Worm (Caenorhabditis elegans): ENCODE results near the gene F20D6.2.
A peak's percentile ranks its signal among the peaks of the same experiment; 100 is the strongest.

Gene F20D6.2

ce11 chrV:8157446-8157845, 28.4 kb upstream of the F20D6.2 start, which contains the start of gene sul-2:
TSS of gene sul-2 (plus strand) at chrV:8157746.
- TF ChIP-seq nhr-11 (tag; optimal IDR thresholded peaks at IDR 0.05), result no peak
- TF ChIP-seq mml-1 (tag; optimal IDR thresholded peaks at IDR 0.05), result no peak
- no peak for TF ChIP-seq elt-3 (tag; optimal IDR thresholded peaks at IDR 0.05)
- TF ChIP-seq nhr-12 (tag; optimal IDR thresholded peaks at IDR 0.05), result no peak
- TF ChIP-seq lin-39 (tag; optimal IDR thresholded peaks at IDR 0.05), result no peak
- TF ChIP-seq eor-1 (tag; optimal IDR thresholded peaks at IDR 0.05), result no peak
- no peak for TF ChIP-seq nhr-77 (tag; optimal IDR thresholded peaks at IDR 0.05)
- no peak for TF ChIP-seq snpc-4 (tag; optimal IDR thresholded peaks at IDR 0.05)
- TF ChIP-seq aly-2 (tag; optimal IDR thresholded peaks at IDR 0.05), result no peak
- TF ChIP-seq lin-15B (tag; optimal IDR thresholded peaks at IDR 0.05), result no peak
- no peak for TF ChIP-seq ztf-4 (tag; optimal IDR thresholded peaks at IDR 0.05)
- TF ChIP-seq skn-1 (tag; optimal IDR thresholded peaks at IDR 0.05), result no peak
- no peak for TF ChIP-seq ceh-9 (tag; optimal IDR thresholded peaks at IDR 0.05)
- TF ChIP-seq fkh-10 (GFP tag; optimal IDR thresholded peaks at IDR 0.05), result no peak
- no peak for TF ChIP-seq pha-4 (tag; optimal IDR thresholded peaks at IDR 0.05)
- TF ChIP-seq ZK546.5 (tag; optimal IDR thresholded peaks at IDR 0.05), result no peak
- no peak for TF ChIP-seq tbx-2 (tag; optimal IDR thresholded peaks at IDR 0.05)
- TF ChIP-seq R02D3.7 (tag; optimal IDR thresholded peaks at IDR 0.05), result no peak

- TF ChIP-seq nhr-76 (tag; optimal IDR thresholded peaks at IDR 0.05), result no peak
- TF ChIP-seq mdl-1 (tag; optimal IDR thresholded peaks at IDR 0.05), result no peak
- TF ChIP-seq nhr-43 (tag; optimal IDR thresholded peaks at IDR 0.05; ENCODE audit: poor library complexity, severe bottlenecking), result no peak
- no peak for TF ChIP-seq ztf-11 (tag; optimal IDR thresholded peaks at IDR 0.05)
- TF ChIP-seq snpc-4 (tag; optimal IDR thresholded peaks at IDR 0.05), result no peak
- TF ChIP-seq ceh-28 (tag; optimal IDR thresholded peaks at IDR 0.05), result no peak
- TF ChIP-seq mml-1 (tag; optimal IDR thresholded peaks at IDR 0.05), result no peak
These were observed 26.2 kb upstream of the F20D6.2 start, which contains the start of gene F20D6.6 for ce11 chrV:8159629-8160028. TSS of gene F20D6.6 (plus strand) at chrV:8159929.

ce11 chrV:8161699-8162098, 24.1 kb upstream of the F20D6.2 start, which contains the start of gene F20D6.5:
TSS of gene F20D6.5 (plus strand) at chrV:8161957.
- TF ChIP-seq nhr-43 (tag; optimal IDR thresholded peaks at IDR 0.05; ENCODE audit: poor library complexity, severe bottlenecking) (no peak), pqm-1 (tag; optimal IDR thresholded peaks at IDR 0.05) (peak; percentile 83), elt-2 (tag; optimal IDR thresholded peaks at IDR 0.05) (peak; percentile 61)

DNA sequence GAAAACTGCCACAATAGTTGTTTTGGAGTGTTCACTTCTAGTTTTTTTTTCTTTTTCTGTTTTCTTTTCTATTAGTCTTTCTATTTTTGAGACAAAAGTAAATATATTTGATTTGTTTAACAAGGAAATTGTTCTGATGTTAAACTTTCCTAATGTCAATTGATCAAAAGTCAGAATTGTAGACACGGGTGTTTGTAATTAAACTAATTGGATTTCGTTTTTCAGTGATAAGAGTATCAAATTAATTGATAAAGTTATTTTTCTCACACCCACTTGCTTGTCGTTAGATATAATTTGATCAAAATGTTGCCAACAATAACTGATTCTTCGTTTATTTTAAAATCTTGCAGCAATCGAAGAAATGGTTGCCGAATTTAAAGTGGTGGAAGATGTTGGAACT, 22.6 kb upstream of the F20D6.2 start:
- TF ChIP-seq pqm-1 (tag; optimal IDR thresholded peaks at IDR 0.05), result no peak
- no peak for TF ChIP-seq elt-3 (tag; optimal IDR thresholded peaks at IDR 0.05)
- TF ChIP-seq pha-4 (tag; optimal IDR thresholded peaks at IDR 0.05), result peak; percentile 7

DNA sequence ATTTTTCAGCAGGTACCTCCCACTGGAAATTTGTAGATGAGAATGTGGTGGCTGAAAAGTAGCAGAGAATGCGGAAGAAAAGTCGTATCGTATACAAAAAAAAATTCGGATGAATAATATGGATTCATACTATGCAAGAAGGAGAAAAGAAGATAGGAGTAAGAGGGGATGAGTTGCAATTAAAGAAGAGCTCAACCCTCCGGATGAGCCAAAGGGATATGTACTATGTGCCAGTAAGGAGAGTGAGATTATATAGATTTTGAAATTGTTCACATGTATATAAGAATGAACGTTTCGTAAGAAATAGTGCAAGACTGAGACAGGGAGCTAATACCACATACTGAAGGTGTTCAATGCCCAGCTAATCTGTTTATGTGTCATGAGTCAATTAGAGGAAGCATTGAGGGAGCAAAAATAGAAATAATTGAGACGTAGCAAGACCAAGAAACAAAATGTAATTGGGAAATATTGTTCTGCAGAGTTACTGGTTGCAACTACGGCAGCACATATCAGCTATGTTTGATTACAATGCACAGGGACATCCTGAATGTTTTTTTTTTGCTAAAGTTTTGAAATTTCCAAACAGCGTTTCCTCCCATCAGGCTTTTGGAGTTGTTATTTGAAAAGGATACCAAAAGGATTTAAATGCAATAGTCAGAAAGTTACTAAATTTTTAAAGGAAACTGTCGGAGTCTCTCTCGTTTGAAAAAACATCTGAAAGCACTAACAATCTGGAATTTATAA, 17.4 kb upstream of the F20D6.2 start, which contains the start of gene F20D6.8:
F20D6.8 (minus strand) TSS at position 51 of the 744 bp plus-strand sequence.
- TF ChIP-seq pqm-1 (tag; optimal IDR thresholded peaks at IDR 0.05) (no peak), jun-1 (tag; optimal IDR thresholded peaks at IDR 0.05) (no peak), mdl-1 (tag; optimal IDR thresholded peaks at IDR 0.05) (no peak)

ce11 chrV:8169150-8169549, 16.7 kb upstream of the F20D6.2 start:
- TF ChIP-seq ceh-82 (tag; optimal IDR thresholded peaks at IDR 0.05) (no peak), nhr-23 (tag; optimal IDR thresholded peaks at IDR 0.05) (no peak), fkh-2 (tag; optimal IDR thresholded peaks at IDR 0.05) (no peak), ama-1 (optimal IDR thresholded peaks at IDR 0.05) (no peak), ztf-4 (tag; optimal IDR thresholded peaks at IDR 0.05) (no peak), aly-2 (tag; optimal IDR thresholded peaks at IDR 0.05) (no peak), mml-1 (tag; optimal IDR thresholded peaks at IDR 0.05) (no peak), egl-27 (tag; optimal IDR thresholded peaks at IDR 0.05) (no peak), egl-5 (tag; optimal IDR thresholded peaks at IDR 0.05) (no peak), ZK546.5 (tag; optimal IDR thresholded peaks at IDR 0.05) (no peak), sea-2 (GFP tag; optimal IDR thresholded peaks at IDR 0.05) (no peak), nhr-76 (tag; optimal IDR thresholded peaks at IDR 0.05) (no peak), fos-1 (tag; optimal IDR thresholded peaks at IDR 0.05) (no peak), nhr-12 (tag; optimal IDR thresholded peaks at IDR 0.05) (no peak), lin-39 (tag; optimal IDR thresholded peaks at IDR 0.05) (no peak), elt-1 (tag; optimal IDR thresholded peaks at IDR 0.05) (no peak), tbx-2 (tag; optimal IDR thresholded peaks at IDR 0.05) (no peak), nhr-11 (tag; optimal IDR thresholded peaks at IDR 0.05) (no peak), nhr-77 (tag; optimal IDR thresholded peaks at IDR 0.05) (no peak), nhr-237 (tag; optimal IDR thresholded peaks at IDR 0.05) (no peak)

Measured in whole organism, L3 larva.